Worm (Caenorhabditis elegans) whole organism, L2 larva: ENCODE data around the gene T05H4.3.

Source experiments
- ZK546.5 ChIP-seq: sonication (generic microtip); optimal IDR thresholded peaks from 2 replicates; lab custom pipeline; 2017; ENCODE audit warnings: missing biosample characterization, missing genetic modification characterization
- ama-1 ChIP-seq: fragments of 150-350 bp; optimal IDR thresholded peaks from 2 replicates; lab custom pipeline; 2018; ENCODE audit warnings: inconsistent platforms
- blmp-1 ChIP-seq: sonication (generic microtip); optimal IDR thresholded peaks from 2 replicates; lab custom pipeline; 2017; ENCODE audit warnings: missing genetic modification characterization, mild to moderate bottlenecking, missing compliant biosample characterization, antibody characterized with exemption, moderate library complexity; ENCODE audit not compliant: insufficient read depth
- ceh-82 ChIP-seq: fragments of 150-350 bp; optimal IDR thresholded peaks from 2 replicates; lab custom pipeline; 2014; ENCODE audit warnings: missing biosample characterization, missing genetic modification characterization
- dmd-4 ChIP-seq: sonication (generic microtip); optimal IDR thresholded peaks from 2 replicates; lab custom pipeline; 2017; ENCODE audit warnings: missing biosample characterization, missing genetic modification characterization
- egl-27 ChIP-seq: sonication (generic microtip); optimal IDR thresholded peaks from 3 replicates; lab custom pipeline; 2017; ENCODE audit warnings: missing biosample characterization, missing genetic modification reagents, missing genetic modification characterization
- lin-39 ChIP-seq: fragments of 150-350 bp; optimal IDR thresholded peaks from 2 replicates; lab custom pipeline; 2014; ENCODE audit warnings: missing biosample characterization, missing genetic modification reagents, missing genetic modification characterization
- mdl-1 ChIP-seq, 2 experiments: fragments of 150-350 bp in 1 of 2; sonication (generic microtip) in 1 of 2; optimal IDR thresholded peaks; 2 replicates each; lab custom pipeline; 2017; ENCODE audit warnings: missing biosample characterization in 2 of 2, missing genetic modification characterization in 2 of 2
- nhr-77 ChIP-seq: fragments of 150-350 bp; optimal IDR thresholded peaks from 2 replicates; lab custom pipeline; 2014; ENCODE audit warnings: missing biosample characterization, missing genetic modification characterization
- snpc-4 ChIP-seq: fragments of 150-350 bp; optimal IDR thresholded peaks from 2 replicates; lab custom pipeline; 2014; ENCODE audit warnings: missing biosample characterization, missing genetic modification characterization
- unc-39 ChIP-seq: fragments of 150-350 bp; optimal IDR thresholded peaks from 2 replicates; lab custom pipeline; 2014; ENCODE audit warnings: missing biosample characterization, missing genetic modification characterization
- unc-62 ChIP-seq: fragments of 150-350 bp; optimal IDR thresholded peaks from 2 replicates; lab custom pipeline; 2014; ENCODE audit warnings: missing biosample characterization, missing genetic modification reagents, missing genetic modification characterization
- ztf-4 ChIP-seq: fragments of 150-350 bp; optimal IDR thresholded peaks from 2 replicates; lab custom pipeline; 2014; ENCODE audit warnings: missing biosample characterization, missing genetic modification characterization

DNA sequence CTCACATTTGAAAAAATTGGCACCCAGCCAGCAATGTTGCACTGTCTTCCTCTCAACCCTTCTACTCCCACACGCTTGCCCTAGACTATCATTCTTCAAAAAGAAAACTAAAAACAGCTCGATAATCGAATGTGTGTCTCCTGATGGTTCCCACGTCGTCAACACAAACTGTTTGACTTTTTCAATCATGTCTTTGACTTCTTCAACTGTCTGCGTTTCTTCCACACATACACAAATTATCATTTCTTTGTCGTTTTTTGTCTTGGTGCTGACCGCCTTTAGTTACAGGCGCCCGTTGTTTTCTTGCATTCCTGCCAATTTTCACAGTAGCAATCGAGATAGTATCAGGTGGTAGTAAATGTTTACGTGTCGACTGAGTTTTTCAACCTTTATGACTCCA is 20.5 kb downstream of the T05H4.3 start:
- TF ChIP-seq lin-39 (no peak), mdl-1 (tag; optimal IDR thresholded peaks at IDR 0.05; lab: Kevin White, UChicago) (no peak), unc-62 (GFP tag; lab: Kevin White, UChicago) (no peak), snpc-4 (tag; lab: Kevin White, UChicago) (no peak), blmp-1 (tag; lab: Kevin White, UChicago) (no peak), ztf-4 (tag; lab: Kevin White, UChicago) (no peak), dmd-4 (tag; lab: Kevin White, UChicago) (no peak), nhr-77 (tag; lab: Kevin White, UChicago) (no peak), unc-39 (tag; lab: Kevin White, UChicago) (no peak), ceh-82 (tag; lab: Kevin White, UChicago) (no peak), ama-1 (lab: Kevin White, UChicago) (no peak), ZK546.5 (tag; lab: Kevin White, UChicago) (no peak), egl-27 (tag; lab: Kevin White, UChicago) (no peak)
